Fruit fly (Drosophila melanogaster) Kc167 (cell line): ENCODE measurements around the gene CG12560.

Experiments used
- Myc ChIP-seq: fragments of >200 bp; optimal IDR thresholded peaks from 2 replicates; lab custom pipeline; 2017; ENCODE audit warnings: missing external identifiers
- Sin3A ChIP-seq: fragments of >200 bp; optimal IDR thresholded peaks from 2 replicates; lab custom pipeline; 2018; ENCODE audit warnings: missing external identifiers
- psq ChIP-seq: fragments of >200 bp; optimal IDR thresholded peaks from 2 replicates; lab custom pipeline; 2017; ENCODE audit warnings: missing external identifiers

DNA sequence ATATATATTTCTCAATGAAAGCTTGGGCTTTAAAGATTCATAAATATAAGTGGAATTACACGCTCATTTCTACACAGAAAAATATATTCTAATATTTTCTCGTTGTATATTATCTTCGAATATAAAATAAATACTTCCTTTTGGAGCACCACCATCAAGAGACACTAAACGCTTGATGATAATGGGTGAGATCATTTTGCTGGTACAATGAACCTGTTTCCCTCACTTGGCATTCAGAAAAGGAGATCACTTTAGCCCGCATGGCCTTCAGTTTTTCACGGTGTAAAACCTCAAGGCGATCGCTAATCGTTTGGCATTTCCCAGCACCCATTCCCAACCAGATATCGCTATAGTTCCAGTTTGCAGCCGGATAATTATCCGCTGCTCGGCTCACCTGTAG, 3.2 kb downstream of the CG12560 start:
- TF ChIP-seq psq (lab: Kevin White, UChicago) (no peak), Myc (lab: Kevin White, UChicago) (no peak), Sin3A (no peak)
